Worm (Caenorhabditis elegans): ENCODE measurements around the gene nlp-16.

Gene nlp-16

DNA sequence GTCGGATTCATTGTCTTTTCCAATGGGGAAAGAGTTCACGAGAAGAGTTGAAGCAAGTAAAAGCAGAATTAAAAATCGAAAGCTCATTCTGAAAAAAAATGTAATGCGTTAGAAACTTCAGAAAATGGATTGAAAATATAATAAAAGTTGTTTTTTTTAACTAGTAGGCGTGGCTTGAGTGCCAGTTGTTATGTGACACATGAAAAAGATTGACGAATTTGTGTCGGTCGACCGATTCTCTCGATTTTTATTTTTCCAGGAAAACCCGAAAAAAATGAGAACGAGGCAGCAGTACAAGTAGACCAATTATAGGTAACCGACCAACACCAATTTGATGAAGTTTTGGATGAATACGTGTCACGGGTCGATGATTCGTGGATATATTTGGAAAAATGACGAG, at the start of gene nlp-16:
TSS of gene nlp-16 (minus strand) at position 101 of the 400 bp plus-strand sequence.
- TF ChIP-seq sma-9 (GFP tag; optimal IDR thresholded peaks at IDR 0.05) (no peak), sma-9 (tag; optimal IDR thresholded peaks at IDR 0.05) (no peak), nhr-10 (tag; optimal IDR thresholded peaks at IDR 0.05) (no peak), peb-1 (tag; optimal IDR thresholded peaks at IDR 0.05) (no peak), ztf-1 (GFP tag; conservative IDR thresholded peaks at IDR 0.05) (no peak), egl-27 (tag; optimal IDR thresholded peaks at IDR 0.05) (no peak), blmp-1 (tag; optimal IDR thresholded peaks at IDR 0.05; ENCODE audit: insufficient read depth) (no peak), lin-13 (GFP tag; optimal IDR thresholded peaks at IDR 0.05) (no peak), alr-1 (tag; optimal IDR thresholded peaks at IDR 0.05) (no peak), skn-1 (tag; optimal IDR thresholded peaks at IDR 0.05) (no peak)

DNA sequence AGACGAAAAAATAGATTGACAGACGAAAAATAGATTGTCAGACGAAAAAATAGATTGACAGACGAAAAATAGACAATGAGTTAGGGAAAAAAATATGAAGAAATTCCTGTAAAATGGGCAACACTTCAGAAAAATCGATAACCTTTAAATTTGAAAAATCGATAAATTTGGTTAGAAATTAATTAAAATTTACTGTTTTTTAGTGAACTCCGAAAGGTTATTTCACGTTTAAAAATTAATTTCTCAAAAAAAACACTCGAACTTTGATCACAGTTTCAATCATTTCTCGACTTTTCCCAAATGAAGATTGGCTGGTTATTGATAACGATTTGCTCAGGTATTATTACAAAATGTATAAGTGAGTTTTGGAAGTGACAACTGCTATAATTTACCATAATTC, 47.8 kb upstream of the nlp-16 start, which contains the start of gene csp-2:
TSS of gene csp-2 (plus strand) at position 301 of the 400 bp plus-strand sequence.
- TF ChIP-seq blmp-1 (tag; optimal IDR thresholded peaks at IDR 0.05; ENCODE audit: insufficient read depth) (no peak), ztf-4 (tag; optimal IDR thresholded peaks at IDR 0.05) (no peak), crh-2 (tag; optimal IDR thresholded peaks at IDR 0.05) (no peak), ztf-1 (GFP tag; conservative IDR thresholded peaks at IDR 0.05) (no peak), sma-3 (GFP tag; optimal IDR thresholded peaks at IDR 0.05) (no peak), nhr-237 (tag; optimal IDR thresholded peaks at IDR 0.05) (no peak), nhr-11 (tag; optimal IDR thresholded peaks at IDR 0.05) (no peak), fos-1 (tag; optimal IDR thresholded peaks at IDR 0.05) (no peak), Y55F3AM.14 (GFP tag; optimal IDR thresholded peaks at IDR 0.05) (no peak), unc-62 (GFP tag; optimal IDR thresholded peaks at IDR 0.05) (no peak), unc-55 (GFP tag; optimal IDR thresholded peaks at IDR 0.05) (no peak), mdl-1 (tag; optimal IDR thresholded peaks at IDR 0.05) (no peak)

DNA sequence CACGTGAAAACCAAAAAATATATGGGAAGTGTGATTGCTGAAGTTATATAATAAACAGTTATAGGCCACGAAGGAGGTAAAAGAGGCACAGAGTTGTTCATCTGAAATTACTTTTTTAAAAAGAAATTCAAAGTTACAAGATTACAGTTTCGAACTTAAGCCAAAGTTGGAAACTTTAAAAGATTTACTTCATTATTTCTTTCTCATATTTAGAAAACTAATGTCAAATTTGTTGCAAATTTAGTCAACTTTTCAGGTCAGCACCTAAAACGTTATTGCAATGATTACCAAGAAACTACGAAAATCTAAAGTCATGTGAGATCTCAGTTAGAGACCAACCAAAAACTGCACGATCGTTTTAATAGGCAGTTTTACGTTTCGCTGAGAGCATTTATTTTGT, 44.0 kb upstream of the nlp-16 start, which contains the start of gene srv-25:
TSS of gene srv-25 (minus strand) at position 101 of the 400 bp plus-strand sequence.
- no peak for TF ChIP-seq nhr-23 (tag; optimal IDR thresholded peaks at IDR 0.05)
- TF ChIP-seq blmp-1 (tag; optimal IDR thresholded peaks at IDR 0.05; ENCODE audit: insufficient read depth): no peak
- no peak for TF ChIP-seq gmeb-1 (tag; optimal IDR thresholded peaks at IDR 0.05)
- no peak for TF ChIP-seq crh-2 (tag; optimal IDR thresholded peaks at IDR 0.05)
- TF ChIP-seq Y55F3AM.14 (GFP tag; optimal IDR thresholded peaks at IDR 0.05): no peak
- no peak for TF ChIP-seq unc-55 (GFP tag; optimal IDR thresholded peaks at IDR 0.05)
- no peak for TF ChIP-seq unc-39 (tag; optimal IDR thresholded peaks at IDR 0.05)
- no peak for TF ChIP-seq egl-27 (tag; optimal IDR thresholded peaks at IDR 0.05)
- no peak for TF ChIP-seq nhr-21 (tag; optimal IDR thresholded peaks at IDR 0.05)
- TF ChIP-seq nhr-77 (tag; optimal IDR thresholded peaks at IDR 0.05): no peak
- no peak for TF ChIP-seq lin-13 (GFP tag; optimal IDR thresholded peaks at IDR 0.05)
- TF ChIP-seq nhr-11 (tag; optimal IDR thresholded peaks at IDR 0.05): no peak
- TF ChIP-seq lin-39 (tag; optimal IDR thresholded peaks at IDR 0.05): no peak
- no peak for TF ChIP-seq nhr-237 (tag; optimal IDR thresholded peaks at IDR 0.05)
- no peak for TF ChIP-seq dmd-4 (tag; optimal IDR thresholded peaks at IDR 0.05)
- TF ChIP-seq elt-1 (tag; optimal IDR thresholded peaks at IDR 0.05): no peak
- TF ChIP-seq elt-3 (tag; optimal IDR thresholded peaks at IDR 0.05): no peak
- TF ChIP-seq peb-1 (tag; optimal IDR thresholded peaks at IDR 0.05): no peak

DNA sequence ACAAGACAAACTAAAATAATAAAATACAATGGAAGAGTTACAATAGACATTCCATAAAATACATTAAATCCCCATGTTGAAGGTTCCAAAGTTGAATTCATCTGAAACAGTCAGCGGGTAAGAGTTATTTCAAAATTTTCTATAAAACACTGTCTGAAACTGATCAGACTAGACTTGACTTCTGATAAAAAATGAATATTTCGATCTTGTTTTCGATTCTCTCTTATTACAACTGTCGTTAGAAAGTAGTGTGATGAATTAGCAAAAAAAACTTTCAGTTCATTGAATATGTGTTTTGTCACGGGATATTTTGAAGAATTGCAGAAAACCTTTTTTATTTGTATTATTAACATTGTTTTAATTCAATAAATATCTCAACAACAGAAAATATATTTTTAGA, 42.1 kb upstream of the nlp-16 start, which contains the start of gene srv-26:
TSS of gene srv-26 (minus strand) at position 101 of the 400 bp plus-strand sequence.
- no peak for TF ChIP-seq crh-2 (tag; optimal IDR thresholded peaks at IDR 0.05)
- no peak for TF ChIP-seq nhr-237 (tag; optimal IDR thresholded peaks at IDR 0.05)
- TF ChIP-seq ZK546.5 (tag; optimal IDR thresholded peaks at IDR 0.05): no peak
- no peak for TF ChIP-seq peb-1 (tag; optimal IDR thresholded peaks at IDR 0.05)
- no peak for TF ChIP-seq egl-27 (tag; optimal IDR thresholded peaks at IDR 0.05)
- no peak for TF ChIP-seq R02D3.7 (tag; optimal IDR thresholded peaks at IDR 0.05)
- no peak for TF ChIP-seq mbf-1 (tag; optimal IDR thresholded peaks at IDR 0.05)
- no peak for TF ChIP-seq unc-55 (GFP tag; optimal IDR thresholded peaks at IDR 0.05)

DNA sequence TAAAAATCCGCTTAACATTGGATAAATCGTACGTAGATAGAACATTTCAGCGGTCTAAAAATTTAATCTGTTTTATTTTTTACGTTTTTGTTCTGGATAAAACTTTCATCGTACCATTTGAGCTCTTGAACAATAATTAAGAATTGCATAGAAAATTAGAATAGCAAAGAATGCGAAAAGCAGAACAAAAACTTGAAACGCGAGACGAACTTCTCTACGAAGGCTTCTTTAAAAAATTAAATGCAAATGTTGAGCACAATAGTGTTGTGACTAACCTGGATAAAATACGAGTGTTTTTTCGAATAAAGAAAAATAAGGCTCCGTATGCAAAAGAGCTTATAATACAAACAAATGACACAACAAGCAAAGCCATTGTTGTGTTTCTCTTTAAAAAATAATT, 39.9 kb upstream of the nlp-16 start:
- TF ChIP-seq blmp-1 (tag; optimal IDR thresholded peaks at IDR 0.05; ENCODE audit: insufficient read depth) (no peak), nhr-237 (tag; optimal IDR thresholded peaks at IDR 0.05) (no peak), ztf-4 (tag; optimal IDR thresholded peaks at IDR 0.05) (no peak), ztf-11 (tag; optimal IDR thresholded peaks at IDR 0.05) (no peak), F13H6.1 (tag; optimal IDR thresholded peaks at IDR 0.05) (no peak), unc-39 (tag; optimal IDR thresholded peaks at IDR 0.05) (no peak), sma-9 (GFP tag; optimal IDR thresholded peaks at IDR 0.05) (no peak), sma-9 (tag; optimal IDR thresholded peaks at IDR 0.05) (no peak), nhr-129 (tag; optimal IDR thresholded peaks at IDR 0.05) (no peak), mab-5 (tag; optimal IDR thresholded peaks at IDR 0.05) (no peak), nhr-6 (tag; optimal IDR thresholded peaks at IDR 0.05) (no peak), snpc-4 (tag; optimal IDR thresholded peaks at IDR 0.05) (no peak), elt-1 (tag; optimal IDR thresholded peaks at IDR 0.05) (no peak), ztf-1 (GFP tag; conservative IDR thresholded peaks at IDR 0.05) (no peak), nhr-10 (tag; optimal IDR thresholded peaks at IDR 0.05) (no peak), Y55F3AM.14 (GFP tag; optimal IDR thresholded peaks at IDR 0.05) (no peak)
